Fruit fly (Drosophila melanogaster): ENCODE results near the gene CG42481.

The CG42481 gene

dm6 chr3L:13249374-13249773 lies 49.4 kb downstream of the CG42481 start:
- TF ChIP-seq Myc (optimal IDR thresholded peaks at IDR 0.05) (no peak), h (optimal IDR thresholded peaks at IDR 0.05) (no peak), Sin3A (optimal IDR thresholded peaks at IDR 0.05) (no peak), psq (optimal IDR thresholded peaks at IDR 0.05) (no peak), insv (optimal IDR thresholded peaks at IDR 0.05) (no peak), ttk (optimal IDR thresholded peaks at IDR 0.05) (no peak)

Measured in Kc167 (cell line).